Fruit fly (Drosophila melanogaster) whole organism, embryonic: ENCODE results near the gene drl.

ENCODE experiments used
- Atf3 ChIP-seq: fragments of 200-800 bp; sonication (Bioruptor generic); optimal IDR thresholded peaks from 3 replicates; lab custom pipeline; 2016; ENCODE audit warnings: missing biosample characterization, missing genetic modification characterization
- Awh ChIP-seq: fragments of 200-800 bp; sonication (Bioruptor generic); IDR thresholded peaks from 2 replicates; pipeline ENCODE4, ENCODE4 v1.3.6; 2022; ENCODE audit warnings: missing biosample characterization, missing genetic modification characterization
- CG10565 ChIP-seq: fragments of 200-800 bp; sonication (Bioruptor generic); optimal IDR thresholded peaks from 3 replicates; lab custom pipeline; 2016; ENCODE audit warnings: missing biosample characterization, mild to moderate bottlenecking, missing genetic modification characterization
- CG11093 ChIP-seq: fragments of 200-800 bp; sonication (Bioruptor generic); IDR thresholded peaks from 3 replicates; pipeline ENCODE4 v1.3.6; 2022; ENCODE audit warnings: missing biosample characterization, missing genetic modification characterization
- CG12155 ChIP-seq: fragments of 200-800 bp; sonication (Bioruptor generic); optimal IDR thresholded peaks from 3 replicates; lab custom pipeline; 2016; ENCODE audit warnings: missing biosample characterization, missing genetic modification characterization
- CG15011 ChIP-seq: fragments of 200-800 bp; sonication (Bioruptor generic); optimal IDR thresholded peaks from 3 replicates; lab custom pipeline; 2018; ENCODE audit warnings: missing biosample characterization, mild to moderate bottlenecking, missing genetic modification characterization
- CG16863 ChIP-seq: fragments of 200-800 bp; sonication (Bioruptor generic); optimal IDR thresholded peaks from 3 replicates; lab custom pipeline; 2016; ENCODE audit warnings: missing biosample characterization, missing genetic modification characterization
- CG17361 ChIP-seq: fragments of 200-800 bp; sonication (Bioruptor generic); IDR thresholded peaks from 3 replicates; pipeline ENCODE4 v1.3.6; 2022; ENCODE audit warnings: missing biosample characterization, missing genetic modification characterization
- CG30403 ChIP-seq: fragments of 200-800 bp; sonication (Bioruptor generic); optimal IDR thresholded peaks from 3 replicates; lab custom pipeline; 2016; ENCODE audit warnings: missing biosample characterization, missing genetic modification characterization
- CG3065 ChIP-seq: fragments of 200-800 bp; sonication (Bioruptor generic); optimal IDR thresholded peaks from 2 replicates; lab custom pipeline; 2016; ENCODE audit warnings: missing biosample characterization, missing genetic modification characterization
- CG3281 ChIP-seq: fragments of 200-800 bp; sonication (Bioruptor generic); optimal IDR thresholded peaks from 3 replicates; lab custom pipeline; 2017; ENCODE audit warnings: missing biosample characterization, mild to moderate bottlenecking, missing genetic modification characterization
- CG34422 ChIP-seq: fragments of 200-800 bp; sonication (Bioruptor generic); IDR thresholded peaks from 3 replicates; pipeline ENCODE4 v1.3.6; 2022; ENCODE audit warnings: missing biosample characterization, missing genetic modification characterization
- CG4360 ChIP-seq: fragments of 200-800 bp; sonication (Bioruptor generic); IDR thresholded peaks from 2 replicates; pipeline ENCODE4 v1.3.6; 2022; ENCODE audit warnings: missing biosample characterization, missing genetic modification characterization
- CG6254 ChIP-seq: fragments of 200-800 bp; sonication (Bioruptor generic); optimal IDR thresholded peaks from 3 replicates; lab custom pipeline; 2017; ENCODE audit warnings: mild to moderate bottlenecking, missing biosample characterization, missing genetic modification reagents, missing genetic modification characterization
- CG6765 ChIP-seq: fragments of 200-800 bp; sonication (Bioruptor generic); optimal IDR thresholded peaks from 3 replicates; lab custom pipeline; 2017; ENCODE audit warnings: missing biosample characterization, mild to moderate bottlenecking, missing genetic modification characterization
- CG6791 ChIP-seq: fragments of 200-800 bp; sonication (Bioruptor generic); IDR thresholded peaks from 3 replicates; pipeline ENCODE4 v1.3.6; 2022; ENCODE audit warnings: missing biosample characterization, missing genetic modification characterization; ENCODE audit not compliant: partially characterized antibody
- CG7786 ChIP-seq: fragments of 200-800 bp; sonication (Bioruptor generic); optimal IDR thresholded peaks from 2 replicates; lab custom pipeline; 2016; ENCODE audit warnings: missing biosample characterization, missing genetic modification characterization
- CG8290 ChIP-seq, 3 experiments: fragments of 200-800 bp; sonication (Bioruptor generic); optimal IDR thresholded peaks; 2 replicates each; lab custom pipeline; 2016 to 2019; ENCODE audit warnings: missing biosample characterization in 3 of 3, missing genetic modification characterization in 3 of 3, mild to moderate bottlenecking in 2 of 3, moderate library complexity in 1 of 3
- CG9817 ChIP-seq: fragments of 200-800 bp; sonication (Bioruptor generic); optimal IDR thresholded peaks from 2 replicates; lab custom pipeline; 2018; ENCODE audit warnings: missing biosample characterization, mild to moderate bottlenecking, missing genetic modification characterization, moderate library complexity
- CG9932 ChIP-seq: fragments of 200-800 bp; sonication (Bioruptor generic); IDR thresholded peaks from 2 replicates; pipeline ENCODE4 v1.3.6; 2022; ENCODE audit warnings: missing biosample characterization, missing genetic modification characterization
- Chrac-16 ChIP-seq: fragments of 200-800 bp; sonication (Bioruptor generic); optimal IDR thresholded peaks from 3 replicates; lab custom pipeline; 2016; ENCODE audit warnings: missing biosample characterization, missing genetic modification characterization
- ERR ChIP-seq: fragments of 200-800 bp; sonication (Bioruptor generic); optimal IDR thresholded peaks from 2 replicates; lab custom pipeline; 2016; ENCODE audit warnings: missing biosample characterization, missing genetic modification characterization
- Ets65A ChIP-seq: fragments of 200-800 bp; sonication (Bioruptor generic); peaks from one replicate; lab custom pipeline; 2016; ENCODE audit warnings: missing biosample characterization, missing genetic modification characterization
- HLH3B ChIP-seq: fragments of 200-800 bp; sonication (Bioruptor generic); IDR thresholded peaks from 2 replicates; pipeline ENCODE4 v1.3.6; 2022; ENCODE audit warnings: missing biosample characterization, missing genetic modification characterization
- HmgZ ChIP-seq: fragments of 200-800 bp; sonication (Bioruptor generic); optimal IDR thresholded peaks from 2 replicates; lab custom pipeline; 2018; ENCODE audit warnings: missing biosample characterization, mild to moderate bottlenecking, missing genetic modification characterization
- Hr78 ChIP-seq, 2 experiments: fragments of 200-800 bp in 1 of 2; fragments of >200 bp in 1 of 2; sonication (Bioruptor generic) in 1 of 2; optimal IDR thresholded peaks; 2 replicates each; lab custom pipeline; 2017 to 2019; ENCODE audit warnings: missing biosample characterization in 2 of 2, missing genetic modification characterization in 2 of 2, mild to moderate bottlenecking in 1 of 2, moderate library complexity in 1 of 2
- Meics ChIP-seq: fragments of 200-800 bp; sonication (Bioruptor generic); optimal IDR thresholded peaks from 2 replicates; lab custom pipeline; 2017; ENCODE audit warnings: missing biosample characterization, mild to moderate bottlenecking, missing genetic modification characterization
- Mes4 ChIP-seq: fragments of 200-800 bp; sonication (Bioruptor generic); optimal IDR thresholded peaks from 2 replicates; lab custom pipeline; 2016; ENCODE audit warnings: missing biosample characterization, missing genetic modification characterization
- Side ChIP-seq: fragments of 200-800 bp; sonication (Bioruptor generic); optimal IDR thresholded peaks from 2 replicates; lab custom pipeline; 2016; ENCODE audit warnings: missing biosample characterization, missing genetic modification characterization
- Tbp ChIP-seq: fragments of >200 bp; optimal IDR thresholded peaks from 2 replicates; lab custom pipeline; 2018; ENCODE audit warnings: missing biosample characterization, missing genetic modification characterization
- Xrp1 ChIP-seq: fragments of 200-800 bp; sonication (Bioruptor generic); IDR thresholded peaks from 2 replicates; pipeline ENCODE4 v1.3.6; 2022; ENCODE audit warnings: missing biosample characterization, missing genetic modification characterization
- abd-A ChIP-seq: fragments of 200-800 bp; sonication (Bioruptor generic); optimal IDR thresholded peaks from 3 replicates; lab custom pipeline; 2019; ENCODE audit warnings: missing biosample characterization, mild to moderate bottlenecking, missing genetic modification characterization, moderate library complexity
- bcd ChIP-seq: fragments of 200-800 bp; sonication (Bioruptor generic); optimal IDR thresholded peaks from 2 replicates; lab custom pipeline; 2017; ENCODE audit warnings: missing biosample characterization, mild to moderate bottlenecking, missing genetic modification characterization
- btn ChIP-seq: fragments of 200-800 bp; sonication (Bioruptor generic); optimal IDR thresholded peaks from 2 replicates; lab custom pipeline; 2016; ENCODE audit warnings: missing biosample characterization, missing genetic modification characterization
- crp ChIP-seq, 2 experiments: fragments of 200-800 bp; sonication (Bioruptor generic); optimal IDR thresholded peaks; 2 replicates in 1 of 2; 3 replicates in 1 of 2; lab custom pipeline; 2017; ENCODE audit warnings: missing biosample characterization in 2 of 2, missing genetic modification characterization in 2 of 2, mild to moderate bottlenecking in 1 of 2, moderate library complexity in 1 of 2
- dysf ChIP-seq: fragments of 200-800 bp; sonication (Bioruptor generic); IDR thresholded peaks from 3 replicates; pipeline ENCODE4 v1.3.6; 2022; ENCODE audit warnings: missing biosample characterization, missing genetic modification characterization
- exex ChIP-seq: fragments of 200-800 bp; sonication (Bioruptor generic); optimal IDR thresholded peaks from 4 replicates; lab custom pipeline; 2018; ENCODE audit warnings: missing biosample characterization, mild to moderate bottlenecking, missing genetic modification characterization, moderate library complexity
- eyg ChIP-seq: fragments of 200-800 bp; sonication (Bioruptor generic); optimal IDR thresholded peaks from 3 replicates; lab custom pipeline; 2016; ENCODE audit warnings: missing biosample characterization, missing genetic modification characterization
- gsb ChIP-seq: fragments of 200-800 bp; sonication (Bioruptor generic); IDR thresholded peaks from 2 replicates; pipeline ENCODE4 v1.3.6; 2022; ENCODE audit warnings: missing biosample characterization, missing genetic modification characterization
- hkb ChIP-seq, 2 experiments: fragments of 200-800 bp in 1 of 2; fragments of >200 bp in 1 of 2; sonication (Bioruptor generic) in 1 of 2; IDR thresholded peaks in 1 of 2; optimal IDR thresholded peaks in 1 of 2; 2 replicates each; pipeline versions ENCODE4 v1.3.6 to Lab custom; 2017 to 2022; ENCODE audit warnings: missing biosample characterization in 1 of 2, missing genetic modification characterization in 1 of 2
- jumu ChIP-seq: fragments of 200-800 bp; sonication (Bioruptor generic); optimal IDR thresholded peaks from 3 replicates; lab custom pipeline; 2016; ENCODE audit warnings: missing biosample characterization, missing genetic modification characterization
- klu ChIP-seq: fragments of 200-800 bp; sonication (Bioruptor generic); IDR thresholded peaks from 2 replicates; pipeline ENCODE4 v1.3.6; 2022; ENCODE audit warnings: missing biosample characterization, missing genetic modification characterization
- knrl ChIP-seq: fragments of 200-800 bp; sonication (Bioruptor generic); IDR thresholded peaks from 3 replicates; pipeline ENCODE4 v1.3.6; 2022; ENCODE audit warnings: missing biosample characterization, missing genetic modification characterization; ENCODE audit not compliant: partially characterized antibody
- lab ChIP-seq: fragments of 200-800 bp; sonication (Bioruptor generic); optimal IDR thresholded peaks from 3 replicates; lab custom pipeline; 2017; ENCODE audit warnings: missing biosample characterization, missing genetic modification characterization, mild to moderate bottlenecking, moderate library complexity, missing genetic modification reagents
- pros ChIP-seq: fragments of 200-800 bp; sonication (Bioruptor generic); optimal IDR thresholded peaks from 3 replicates; lab custom pipeline; 2019; ENCODE audit warnings: missing biosample characterization, mild to moderate bottlenecking, missing genetic modification characterization, moderate library complexity
- ro ChIP-seq: fragments of 200-800 bp; sonication (Bioruptor generic); IDR thresholded peaks from 2 replicates; pipeline ENCODE4 v1.3.6; 2022; ENCODE audit warnings: missing biosample characterization, missing genetic modification characterization
- sens ChIP-seq: fragments of 200-800 bp; sonication (Bioruptor generic); peaks from one replicate; lab custom pipeline; 2016; ENCODE audit warnings: missing biosample characterization, missing genetic modification characterization
- zfh1 ChIP-seq: fragments of 200-800 bp; sonication (Bioruptor generic); IDR thresholded peaks from 3 replicates; pipeline ENCODE4 v1.3.6; 2022; ENCODE audit warnings: missing biosample characterization, missing genetic modification characterization

The drl gene

dm6 chr2L:19158679-19159551 is 31.2 kb upstream of the drl start (continued):
- no peak for TF ChIP-seq CG3065 (GFP tag; lab: Kevin White, UChicago)
- 0 out of 2 replicates have a peak, but pooled peaks have one; percentile 8 for TF ChIP-seq ro (GFP tag; lab: Robert Waterston, UW)
- TF ChIP-seq zfh1 (GFP tag; lab: Robert Waterston, UW) = 0 out of 3 replicates have a peak, but pooled peaks have one; percentile 37
- TF ChIP-seq HmgZ (tag; lab: Kevin White, UChicago) = no peak
- no peak for TF ChIP-seq eyg (GFP tag; lab: Kevin White, UChicago)
- no peak for TF ChIP-seq CG10565 (GFP tag; lab: Kevin White, UChicago)
- peak; percentile 54; the same call in 2 of the 3 replicates for TF ChIP-seq dysf
- TF ChIP-seq CG6254 (GFP tag; lab: Kevin White, UChicago) = peak; percentile 50
- TF ChIP-seq CG12155 (GFP tag; lab: Kevin White, UChicago) = peak; percentile 17
- no peak for TF ChIP-seq pros (GFP tag; lab: Kevin White, UChicago)
- no peak for TF ChIP-seq CG15011 (GFP tag; lab: Kevin White, UChicago)
- TF ChIP-seq CG6791 = no peak
- peak; percentile 39; the same call in 1 of the 2 replicates for TF ChIP-seq CG9932
- peak; percentile 70; the same call in 2 of the 3 replicates for TF ChIP-seq CG17361 (GFP tag; lab: Robert Waterston, UW)
- no peak for TF ChIP-seq hkb (optimal IDR thresholded peaks at IDR 0.05; lab: Kevin White, UChicago)
- TF ChIP-seq hkb (GFP tag; IDR thresholded peaks at IDR 0.05; lab: Robert Waterston, UW) = no peak
- peak; percentile 50; the same call in 1 of the 2 replicates for TF ChIP-seq Xrp1 (GFP tag; lab: Robert Waterston, UW)
- peak; percentile 69 for TF ChIP-seq CG4360 (GFP tag; lab: Robert Waterston, UW)
- TF ChIP-seq knrl = peak; percentile 9; the same call in 1 of the 3 replicates
- TF ChIP-seq CG7786 (GFP tag; lab: Kevin White, UChicago) = no peak
- no peak for TF ChIP-seq CG6765 (GFP tag; lab: Kevin White, UChicago)
- TF ChIP-seq CG16863 (GFP tag; lab: Kevin White, UChicago) = peak; percentile 49
- no peak for TF ChIP-seq gsb (GFP tag; lab: Robert Waterston, UW)
- peak; percentile 24 for TF ChIP-seq bcd (GFP tag; lab: Kevin White, UChicago)
- TF ChIP-seq Hr78 (GFP tag; optimal IDR thresholded peaks at IDR 0.05; lab: Kevin White, UChicago) = no peak
- TF ChIP-seq CG34422 (GFP tag; lab: Robert Waterston, UW) = no peak
- no peak for TF ChIP-seq HLH3B (GFP tag; lab: Robert Waterston, UW)
- no peak for TF ChIP-seq CG8290 (GFP tag; optimal IDR thresholded peaks at IDR 0.05; lab: Kevin White, UChicago)
- TF ChIP-seq CG8290 (tag; optimal IDR thresholded peaks at IDR 0.05; lab: Kevin White, UChicago) = peak in 1 of 2 experiments; percentile 27
- TF ChIP-seq Chrac-16 (GFP tag; lab: Kevin White, UChicago) = no peak
- peak; percentile 31 for TF ChIP-seq Meics (GFP tag; lab: Kevin White, UChicago)
- TF ChIP-seq exex = no peak
- peak; percentile 36 for TF ChIP-seq Side
- no peak for TF ChIP-seq btn (GFP tag; lab: Kevin White, UChicago)
- TF ChIP-seq jumu = peak; percentile 18
- TF ChIP-seq crp (GFP tag; optimal IDR thresholded peaks at IDR 0.05; lab: Kevin White, UChicago) = no peak
- TF ChIP-seq Tbp = no peak
- TF ChIP-seq CG9817 (tag; lab: Kevin White, UChicago) = peak; percentile 19
- no peak for TF ChIP-seq ERR (GFP tag; lab: Kevin White, UChicago)
- no peak for TF ChIP-seq Mes4 (GFP tag; lab: Kevin White, UChicago)
- no peak for TF ChIP-seq abd-A
- 0 out of 2 replicates have a peak, but pooled peaks have one; percentile 12 for TF ChIP-seq klu (GFP tag; lab: Robert Waterston, UW)
- TF ChIP-seq lab (GFP tag; lab: Kevin White, UChicago) = peak; percentile 57
- TF ChIP-seq CG11093 (GFP tag; lab: Robert Waterston, UW) = peak; percentile 41; the same call in 1 of the 3 replicates
- 0 out of 2 replicates have a peak, but pooled peaks have one; percentile 42 for TF ChIP-seq Awh (GFP tag; lab: Robert Waterston, UW)
- TF ChIP-seq CG3281 (GFP tag; lab: Kevin White, UChicago) = peak; percentile 19
- peak; percentile 94 for TF ChIP-seq sens (GFP tag; lab: Kevin White, UChicago)
- TF ChIP-seq CG30403 (GFP tag; lab: Kevin White, UChicago) = peak; percentile 57
- peak; percentile 93 for TF ChIP-seq Ets65A (GFP tag; lab: Kevin White, UChicago)
- no peak for TF ChIP-seq Atf3 (GFP tag; lab: Kevin White, UChicago)
